Fruit fly (Drosophila melanogaster) whole organism, pupa: ENCODE data around the gene Pex12.

Experiments
- CG10348 ChIP-seq: fragments of 200-800 bp; sonication (Bioruptor generic); IDR thresholded peaks from 2 replicates; pipeline ENCODE4 v1.3.6; 2022; ENCODE audit warnings: missing biosample characterization, missing genetic modification characterization
- CG12605 ChIP-seq: fragments of 200-800 bp; sonication (Bioruptor generic); IDR thresholded peaks from 2 replicates; pipeline ENCODE4 v1.3.6; 2022; ENCODE audit warnings: missing biosample characterization, missing genetic modification characterization
- CG13204 ChIP-seq: fragments of 200-800 bp; sonication (Bioruptor generic); optimal IDR thresholded peaks from 2 replicates; lab custom pipeline; 2018; ENCODE audit warnings: missing biosample characterization, mild to moderate bottlenecking, missing genetic modification characterization, moderate library complexity
- CG14655 ChIP-seq: fragments of 200-800 bp; sonication (Bioruptor generic); optimal IDR thresholded peaks from 3 replicates; lab custom pipeline; 2017; ENCODE audit warnings: mild to moderate bottlenecking, missing biosample characterization, missing genetic modification reagents, missing genetic modification characterization
- CG15710 ChIP-seq: fragments of 200-800 bp; sonication (Bioruptor generic); optimal IDR thresholded peaks from 2 replicates; lab custom pipeline; 2018; ENCODE audit warnings: missing biosample characterization, mild to moderate bottlenecking, missing genetic modification characterization, moderate library complexity
- CG17806 ChIP-seq: fragments of 200-800 bp; sonication (Bioruptor generic); optimal IDR thresholded peaks from 2 replicates; lab custom pipeline; 2018; ENCODE audit warnings: missing biosample characterization, mild to moderate bottlenecking, missing genetic modification characterization, moderate library complexity
- CG32121 ChIP-seq: fragments of 200-800 bp; sonication (Bioruptor generic); IDR thresholded peaks from 2 replicates; pipeline ENCODE4 v1.3.6; 2022; ENCODE audit warnings: missing biosample characterization, missing genetic modification characterization
- CG34367 ChIP-seq: fragments of 200-800 bp; sonication (Bioruptor generic); optimal IDR thresholded peaks from 2 replicates; lab custom pipeline; 2018; ENCODE audit warnings: missing biosample characterization, mild to moderate bottlenecking, missing genetic modification characterization
- CG4496 ChIP-seq: fragments of 200-800 bp; sonication (Bioruptor generic); IDR thresholded peaks from 3 replicates; pipeline ENCODE4 v1.3.6; 2022; ENCODE audit warnings: missing biosample characterization, missing genetic modification characterization
- CG8159 ChIP-seq: fragments of 200-800 bp; sonication (Bioruptor generic); optimal IDR thresholded peaks from 3 replicates; lab custom pipeline; 2018; ENCODE audit warnings: missing biosample characterization, mild to moderate bottlenecking, missing genetic modification characterization, moderate library complexity
- CG8301 ChIP-seq: fragments of 200-800 bp; sonication (Bioruptor generic); optimal IDR thresholded peaks from 2 replicates; lab custom pipeline; 2018; ENCODE audit warnings: missing biosample characterization, mild to moderate bottlenecking, missing genetic modification characterization
- CG9948 ChIP-seq: fragments of 200-800 bp; sonication (Bioruptor generic); optimal IDR thresholded peaks from 2 replicates; lab custom pipeline; 2018; ENCODE audit warnings: missing biosample characterization, mild to moderate bottlenecking, missing genetic modification characterization, moderate library complexity
- D1 ChIP-seq: fragments of 200-800 bp; sonication (Bioruptor generic); optimal IDR thresholded peaks from 2 replicates; lab custom pipeline; 2018; ENCODE audit warnings: missing biosample characterization, mild to moderate bottlenecking, missing genetic modification characterization, moderate library complexity
- EcR ChIP-seq: fragments of 200-800 bp; sonication (Bioruptor generic); optimal IDR thresholded peaks from 3 replicates; lab custom pipeline; 2019; ENCODE audit warnings: missing biosample characterization, missing genetic modification characterization, mild to moderate bottlenecking, moderate library complexity, missing genetic modification reagents
- Ets98B ChIP-seq: fragments of 200-800 bp; sonication (Bioruptor generic); IDR thresholded peaks from 2 replicates; pipeline ENCODE4 v1.3.6; 2022; ENCODE audit warnings: missing biosample characterization, missing genetic modification characterization
- Pif1A ChIP-seq: fragments of 200-800 bp; sonication (Bioruptor generic); optimal IDR thresholded peaks from 3 replicates; lab custom pipeline; 2016; ENCODE audit warnings: missing biosample characterization, missing genetic modification characterization
- Pif1B ChIP-seq: fragments of 200-800 bp; sonication (Bioruptor generic); optimal IDR thresholded peaks from 3 replicates; lab custom pipeline; 2016; ENCODE audit warnings: missing biosample characterization, missing genetic modification characterization
- Snoo ChIP-seq: fragments of 200-800 bp; sonication (Bioruptor generic); optimal IDR thresholded peaks from 3 replicates; lab custom pipeline; 2017; ENCODE audit warnings: missing biosample characterization, mild to moderate bottlenecking, missing genetic modification characterization, inconsistent platforms
- fd96Ca ChIP-seq: fragments of 200-800 bp; sonication (Bioruptor generic); IDR thresholded peaks from 3 replicates; pipeline ENCODE4 v1.3.6; 2022; ENCODE audit warnings: missing biosample characterization, missing genetic modification characterization
- gl ChIP-seq: fragments of 200-800 bp; sonication (Bioruptor generic); optimal IDR thresholded peaks from 2 replicates; lab custom pipeline; 2018; ENCODE audit warnings: missing biosample characterization, mild to moderate bottlenecking, missing genetic modification characterization
- rn ChIP-seq: fragments of 200-800 bp; sonication (Bioruptor generic); IDR thresholded peaks from 2 replicates; pipeline ENCODE4 v1.3.6; 2022; ENCODE audit warnings: missing biosample characterization, missing genetic modification characterization

Pex12 gene

dm6 chr2L:784036-784435 lies 31.8 kb upstream of the Pex12 start, which contains the start of gene CG3544:
CG3544 (plus strand) TSS chr2L:784336.
- no peak for TF ChIP-seq D1
- no peak for TF ChIP-seq CG34367 (tag; lab: Kevin White, UChicago)
- no peak for TF ChIP-seq CG13204 (GFP tag; lab: Kevin White, UChicago)
- no peak for TF ChIP-seq CG9948 (tag; lab: Kevin White, UChicago)
- no peak for TF ChIP-seq Ets98B (GFP tag; lab: Robert Waterston, UW)
- TF ChIP-seq CG17806 (tag; lab: Kevin White, UChicago) = no peak
- no peak for TF ChIP-seq fd96Ca (GFP tag; lab: Robert Waterston, UW)
- no peak for TF ChIP-seq Pif1B (GFP tag; lab: Kevin White, UChicago)
- TF ChIP-seq CG12605 (GFP tag; lab: Robert Waterston, UW) = no peak
- no peak for TF ChIP-seq gl (tag; lab: Kevin White, UChicago)

- no peak for TF ChIP-seq CG12605 (GFP tag; lab: Robert Waterston, UW)
- no peak for TF ChIP-seq Pif1B (GFP tag; lab: Kevin White, UChicago)
- no peak for TF ChIP-seq Ets98B (GFP tag; lab: Robert Waterston, UW)
- TF ChIP-seq CG4496 (GFP tag; lab: Robert Waterston, UW) = no peak
- TF ChIP-seq CG8159 (tag; lab: Kevin White, UChicago) = no peak
- TF ChIP-seq CG34367 (tag; lab: Kevin White, UChicago) = no peak
- TF ChIP-seq gl (tag; lab: Kevin White, UChicago) = no peak
- TF ChIP-seq CG10348 (GFP tag; lab: Robert Waterston, UW) = no peak
- TF ChIP-seq CG32121 (GFP tag; lab: Robert Waterston, UW) = no peak
- no peak for TF ChIP-seq EcR
- TF ChIP-seq CG17806 (tag; lab: Kevin White, UChicago) = no peak
- TF ChIP-seq CG13204 (GFP tag; lab: Kevin White, UChicago) = no peak
- no peak for TF ChIP-seq CG8301 (tag; lab: Kevin White, UChicago)
- no peak for TF ChIP-seq CG14655 (GFP tag; lab: Kevin White, UChicago)
- no peak for TF ChIP-seq fd96Ca (GFP tag; lab: Robert Waterston, UW)
- TF ChIP-seq D1 = no peak
- TF ChIP-seq CG9948 (tag; lab: Kevin White, UChicago) = no peak
- TF ChIP-seq CG15710 (tag; lab: Kevin White, UChicago) = no peak
Observed at dm6 chr2L:789966-790365, 25.8 kb upstream of the Pex12 start.

dm6 chr2L:790698-791097 lies 25.1 kb upstream of the Pex12 start, which contains the start of gene Pkg21D:
Pkg21D (minus strand) TSS chr2L:790798.
- TF ChIP-seq CG13204 (GFP tag; lab: Kevin White, UChicago) = no peak
- TF ChIP-seq CG9948 (tag; lab: Kevin White, UChicago) = no peak

dm6 chr2L:810277-810676 lies 5.5 kb upstream of the Pex12 start, which contains the start of gene Nnf1b:
Nnf1b (plus strand) TSS chr2L:810577.
- TF ChIP-seq CG13204 (GFP tag; lab: Kevin White, UChicago) (no peak), Snoo (tag; lab: Kevin White, UChicago) (no peak), fd96Ca (GFP tag; lab: Robert Waterston, UW) (no peak), CG34367 (tag; lab: Kevin White, UChicago) (no peak), CG10348 (GFP tag; lab: Robert Waterston, UW) (no peak), rn (GFP tag; lab: Robert Waterston, UW) (no peak), CG12605 (GFP tag; lab: Robert Waterston, UW) (no peak), CG8159 (tag; lab: Kevin White, UChicago) (no peak), CG14655 (GFP tag; lab: Kevin White, UChicago) (no peak), CG8301 (tag; lab: Kevin White, UChicago) (no peak), EcR (no peak), CG4496 (GFP tag; lab: Robert Waterston, UW) (no peak), Pif1B (GFP tag; lab: Kevin White, UChicago) (no peak), CG32121 (GFP tag; lab: Robert Waterston, UW) (no peak), CG15710 (tag; lab: Kevin White, UChicago) (no peak), Ets98B (GFP tag; lab: Robert Waterston, UW) (no peak), gl (tag; lab: Kevin White, UChicago) (no peak)

dm6 chr2L:811405-811804 lies 4.4 kb upstream of the Pex12 start, which contains the start of gene Dbp21E2:
Dbp21E2 (plus strand) TSS chr2L:811584.
- no peak for TF ChIP-seq CG15710 (tag; lab: Kevin White, UChicago)
- no peak for TF ChIP-seq Ets98B (GFP tag; lab: Robert Waterston, UW)
- TF ChIP-seq CG32121 (GFP tag; lab: Robert Waterston, UW) = no peak
- TF ChIP-seq CG10348 (GFP tag; lab: Robert Waterston, UW) = no peak
- TF ChIP-seq Pif1A (GFP tag; lab: Kevin White, UChicago) = no peak
- TF ChIP-seq CG12605 (GFP tag; lab: Robert Waterston, UW) = no peak
- no peak for TF ChIP-seq CG9948 (tag; lab: Kevin White, UChicago)
- TF ChIP-seq D1 = no peak
- no peak for TF ChIP-seq rn (GFP tag; lab: Robert Waterston, UW)
- no peak for TF ChIP-seq fd96Ca (GFP tag; lab: Robert Waterston, UW)
- TF ChIP-seq Pif1B (GFP tag; lab: Kevin White, UChicago) = no peak
- no peak for TF ChIP-seq CG17806 (tag; lab: Kevin White, UChicago)
- no peak for TF ChIP-seq Snoo (tag; lab: Kevin White, UChicago)
- TF ChIP-seq CG8301 (tag; lab: Kevin White, UChicago) = no peak
- TF ChIP-seq CG14655 (GFP tag; lab: Kevin White, UChicago) = no peak
- TF ChIP-seq CG34367 (tag; lab: Kevin White, UChicago) = no peak

- no peak for TF ChIP-seq CG12605 (GFP tag; lab: Robert Waterston, UW)
- TF ChIP-seq, all 21 proteins: peak for 0
Observed at dm6 chr2L:817850-818249, 2.1 kb downstream of the Pex12 start, which contains the start of gene CG15880. CG15880 (minus strand) TSS chr2L:817950.
